Worm (Caenorhabditis elegans): ENCODE measurements around the gene pals-17.

ce11 chrIII:1355320-1355719 lies 36.3 kb downstream of the pals-17 start, which contains the start of gene Y82E9BL.1:
- no peak for TF ChIP-seq nhr-237 (tag; optimal IDR thresholded peaks at IDR 0.05)
- TF ChIP-seq nhr-6 (tag; optimal IDR thresholded peaks at IDR 0.05), result no peak
- no peak for TF ChIP-seq nhr-77 (tag; optimal IDR thresholded peaks at IDR 0.05)
- no peak for TF ChIP-seq fkh-10 (GFP tag; optimal IDR thresholded peaks at IDR 0.05)
- no peak for TF ChIP-seq unc-39 (tag; optimal IDR thresholded peaks at IDR 0.05)
- no peak for TF ChIP-seq D1046.2 (GFP tag; IDR thresholded peaks at IDR 0.05)
- no peak for TF ChIP-seq mdl-1 (tag; optimal IDR thresholded peaks at IDR 0.05)
- TF ChIP-seq dve-1 (tag; optimal IDR thresholded peaks at IDR 0.05; ENCODE audit: insufficient read depth), result no peak
- no peak for TF ChIP-seq pqm-1 (tag; optimal IDR thresholded peaks at IDR 0.05)
- TF ChIP-seq daf-19 (GFP tag; conservative IDR thresholded peaks at IDR 0.05), result no peak
